Comparison of ENCODE assay signal across 1 fruit fly cellular context in the genomic region with DNA sequence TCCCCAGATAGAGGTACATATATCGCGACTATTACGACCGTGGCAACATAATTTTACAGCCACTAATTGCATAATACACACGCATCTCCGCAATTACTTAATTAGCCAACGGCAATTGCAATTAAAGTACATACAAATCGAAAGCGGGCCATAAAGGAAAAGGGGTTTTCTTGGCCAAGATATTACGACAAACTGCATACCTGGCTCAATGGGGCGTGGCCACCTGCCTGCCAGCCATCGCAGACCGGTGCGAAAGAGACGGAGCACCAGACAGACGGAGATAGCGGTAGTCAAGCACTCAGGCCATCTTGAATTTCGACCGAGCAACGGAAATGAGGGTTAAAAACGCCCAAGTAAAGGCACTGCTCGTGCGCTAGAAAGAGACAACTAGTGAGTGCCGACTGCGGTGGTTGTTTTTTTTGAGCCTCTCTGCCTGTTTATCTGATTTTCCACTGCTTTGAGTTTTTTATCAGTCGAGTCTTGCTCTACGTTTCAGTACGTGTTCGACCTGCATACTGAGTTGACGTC.
TF ChIP-seq lines count a peak whose summit lies in the region.

Gene cad (plus strand): TSS at position 490 of the 528 bp plus-strand sequence.

TF ChIP-seq in whole organism, embryonic, 481 proteins besides CTCF, POLR2A, EP300 and RAD21 (continued from another document):
- TF ChIP-seq CG14667 (GFP tag; IDR thresholded peaks at IDR 0.05; lab: Robert Waterston, UW) (no peak), CG11247 (GFP tag; IDR thresholded peaks at IDR 0.05; lab: Robert Waterston, UW) (no peak), Doc2 (GFP tag; IDR thresholded peaks at IDR 0.05; lab: Robert Waterston, UW) (no peak), CG15269 (tag; optimal IDR thresholded peaks at IDR 0.05; lab: Kevin White, UChicago) (peak; percentile 13), Nf-YC (tag; optimal IDR thresholded peaks at IDR 0.05; lab: Kevin White, UChicago) (peak; percentile 98), sens (GFP tag; lab: Kevin White, UChicago) (peak; percentile 84), salm (tag; optimal IDR thresholded peaks at IDR 0.05; lab: Kevin White, UChicago) (no peak), trh (GFP tag; optimal IDR thresholded peaks at IDR 0.05; lab: Kevin White, UChicago) (no peak), lov (optimal IDR thresholded peaks at IDR 0.05; lab: Kevin White, UChicago) (no peak), lov (GFP tag; IDR thresholded peaks at IDR 0.05; lab: Robert Waterston, UW) (peak; percentile 56; the same call in 1 of the 3 replicates), lilli (GFP tag; optimal IDR thresholded peaks at IDR 0.05; lab: Kevin White, UChicago) (no peak), Hmx (GFP tag; optimal IDR thresholded peaks at IDR 0.05; lab: Kevin White, UChicago) (no peak), CG31441 (GFP tag; IDR thresholded peaks at IDR 0.05; lab: Robert Waterston, UW) (no peak), corto (GFP tag; optimal IDR thresholded peaks at IDR 0.05; lab: Kevin White, UChicago) (no peak), yki (optimal IDR thresholded peaks at IDR 0.05; lab: Kevin White, UChicago) (no peak), CG2889 (GFP tag; IDR thresholded peaks at IDR 0.05; lab: Robert Waterston, UW) (no peak), Hr3 (GFP tag; optimal IDR thresholded peaks at IDR 0.05; lab: Kevin White, UChicago) (no peak), chm (GFP tag; IDR thresholded peaks at IDR 0.05; lab: Robert Waterston, UW) (peak; percentile 59), fd102C (GFP tag; optimal IDR thresholded peaks at IDR 0.05; lab: Kevin White, UChicago) (no peak), CG13624 (GFP tag; optimal IDR thresholded peaks at IDR 0.05; lab: Kevin White, UChicago) (no peak), CG4820 (GFP tag; optimal IDR thresholded peaks at IDR 0.05; lab: Kevin White, UChicago) (no peak), Max (GFP tag; optimal IDR thresholded peaks at IDR 0.05; lab: Kevin White, UChicago) (no peak), CG4424 (GFP tag; optimal IDR thresholded peaks at IDR 0.05; lab: Kevin White, UChicago) (no peak), CG17802 (tag; optimal IDR thresholded peaks at IDR 0.05; lab: Kevin White, UChicago) (no peak), jing (GFP tag; optimal IDR thresholded peaks at IDR 0.05; lab: Kevin White, UChicago) (no peak), dimm (GFP tag; IDR thresholded peaks at IDR 0.05; lab: Robert Waterston, UW) (no peak), mld (GFP tag; IDR thresholded peaks at IDR 0.05; lab: Robert Waterston, UW; ENCODE audit: partially characterized antibody) (no peak), gsb (GFP tag; IDR thresholded peaks at IDR 0.05; lab: Robert Waterston, UW) (no peak), CG7745 (tag; optimal IDR thresholded peaks at IDR 0.05; lab: Kevin White, UChicago) (no peak), Hr51 (GFP tag; optimal IDR thresholded peaks at IDR 0.05; lab: Kevin White, UChicago) (no peak), CG4404 (GFP tag; IDR thresholded peaks at IDR 0.05; lab: Robert Waterston, UW) (no peak), CG15011 (GFP tag; optimal IDR thresholded peaks at IDR 0.05; lab: Kevin White, UChicago) (no peak), CG32767 (GFP tag; IDR thresholded peaks at IDR 0.05; lab: Robert Waterston, UW) (no peak), inv (GFP tag; IDR thresholded peaks at IDR 0.05; lab: Robert Waterston, UW; ENCODE audit: partially characterized antibody) (no peak), zfh2 (GFP tag; optimal IDR thresholded peaks at IDR 0.05; lab: Kevin White, UChicago) (no peak), CG17912 (GFP tag; optimal IDR thresholded peaks at IDR 0.05; lab: Kevin White, UChicago) (peak; percentile 44), CG10979 (tag; optimal IDR thresholded peaks at IDR 0.05; lab: Kevin White, UChicago) (peak; percentile 29), Tbp (GFP tag; optimal IDR thresholded peaks at IDR 0.05; lab: Kevin White, UChicago) (no peak), Dad (GFP tag; optimal IDR thresholded peaks at IDR 0.05; lab: Kevin White, UChicago) (no peak), CG30431 (GFP tag; optimal IDR thresholded peaks at IDR 0.05; lab: Kevin White, UChicago) (no peak), pnt (GFP tag; optimal IDR thresholded peaks at IDR 0.05; lab: Kevin White, UChicago) (no peak), CG1792 (GFP tag; optimal IDR thresholded peaks at IDR 0.05; lab: Kevin White, UChicago) (no peak), tna (GFP tag; IDR thresholded peaks at IDR 0.05; lab: Robert Waterston, UW; ENCODE audit: partially characterized antibody) (0 out of 2 replicates have a peak, but pooled peaks have one; percentile 27), phol (tag; optimal IDR thresholded peaks at IDR 0.05; lab: Kevin White, UChicago) (peak; percentile 96), H15 (GFP tag; IDR thresholded peaks at IDR 0.05; lab: Robert Waterston, UW) (no peak), Opbp (GFP tag; IDR thresholded peaks at IDR 0.05; lab: Robert Waterston, UW; ENCODE audit: partially characterized antibody) (no peak), CG9817 (tag; optimal IDR thresholded peaks at IDR 0.05; lab: Kevin White, UChicago) (no peak), hb (GFP tag; IDR thresholded peaks at IDR 0.05; lab: Robert Waterston, UW; ENCODE audit: partially characterized antibody) (no peak), grn (GFP tag; optimal IDR thresholded peaks at IDR 0.05; lab: Kevin White, UChicago) (peak; percentile 97), CG2678 (tag; optimal IDR thresholded peaks at IDR 0.05; lab: Kevin White, UChicago) (peak; percentile 15), CG13287 (GFP tag; IDR thresholded peaks at IDR 0.05; lab: Robert Waterston, UW; ENCODE audit: partially characterized antibody) (peak; percentile 27; the same call in 1 of the 2 replicates), pan (optimal IDR thresholded peaks at IDR 0.05; lab: Kevin White, UChicago) (no peak), pan (GFP tag; optimal IDR thresholded peaks at IDR 0.05 in 1 of 2, IDR thresholded peaks at IDR 0.05 in 1 of 2) (peak in 1 of 2 experiments; percentile 71), lbe (GFP tag; optimal IDR thresholded peaks at IDR 0.05; lab: Kevin White, UChicago) (peak; percentile 13), CG16779 (GFP tag; IDR thresholded peaks at IDR 0.05; lab: Robert Waterston, UW) (no peak), so (GFP tag; IDR thresholded peaks at IDR 0.05; lab: Robert Waterston, UW) (no peak), eve (GFP tag; optimal IDR thresholded peaks at IDR 0.05; lab: Kevin White, UChicago) (no peak)
